Worm (Caenorhabditis elegans): ENCODE measurements around the gene ZK863.1.

- TF ChIP-seq nhr-12 (tag; optimal IDR thresholded peaks at IDR 0.05) (no peak), bed-3 (GFP tag; optimal IDR thresholded peaks at IDR 0.05) (no peak), ham-2 (GFP tag; optimal IDR thresholded peaks at IDR 0.05) (no peak), unc-39 (tag; optimal IDR thresholded peaks at IDR 0.05) (no peak), lin-32 (GFP tag; optimal IDR thresholded peaks at IDR 0.05) (no peak)
These were observed 18.8 kb upstream of the ZK863.1 start for ce11 chrV:12188830-12189229.
